Fruit fly (Drosophila melanogaster) whole organism, adult: Measurements from ENCODE around the gene Apl.

Experiments
- CG1620 ChIP-seq: fragments of 200-800 bp; sonication (Bioruptor generic); optimal IDR thresholded peaks from 2 replicates; lab custom pipeline; 2016; ENCODE audit warnings: missing biosample characterization, missing genetic modification characterization
- CG33017 ChIP-seq: fragments of 200-800 bp; sonication (Bioruptor generic); optimal IDR thresholded peaks from 2 replicates; lab custom pipeline; 2018; ENCODE audit warnings: missing biosample characterization, mild to moderate bottlenecking, missing genetic modification characterization, moderate library complexity
- kay ChIP-seq: fragments of 200-800 bp; sonication (Bioruptor generic); peaks from one replicate; lab custom pipeline; 2016; ENCODE audit warnings: missing biosample characterization, missing genetic modification characterization, borderline replicate concordance
- tj ChIP-seq: fragments of 200-800 bp; sonication (Bioruptor generic); optimal IDR thresholded peaks from 3 replicates; lab custom pipeline; 2017; ENCODE audit warnings: missing biosample characterization, mild to moderate bottlenecking, missing genetic modification characterization, moderate library complexity

dm6 chr3L:16590860-16591259, 4.1 kb upstream of the Apl start, which contains the start of gene tra:
- TF ChIP-seq CG1620 (GFP tag; lab: Kevin White, UChicago) (no peak), tj (GFP tag; lab: Kevin White, UChicago) (no peak), CG33017 (tag; lab: Kevin White, UChicago) (no peak), kay (GFP tag; lab: Kevin White, UChicago) (no peak)
